Fruit fly (Drosophila melanogaster) whole organism, adult: ENCODE data around the gene CG33223.

Experiments used
- Clk ChIP-seq: fragments of 200-800 bp; sonication (Bioruptor generic); optimal IDR thresholded peaks from 2 replicates; lab custom pipeline; 2017; ENCODE audit warnings: missing biosample characterization, missing genetic modification characterization
- Mnt ChIP-seq: fragments of 200-800 bp; sonication (Bioruptor generic); optimal IDR thresholded peaks from 2 replicates; lab custom pipeline; 2016; ENCODE audit warnings: missing biosample characterization, mild to moderate bottlenecking, missing genetic modification characterization
- kay ChIP-seq: fragments of 200-800 bp; sonication (Bioruptor generic); peaks from one replicate; lab custom pipeline; 2016; ENCODE audit warnings: missing biosample characterization, missing genetic modification characterization, borderline replicate concordance

- TF ChIP-seq kay, result peak; percentile 34
- no peak for TF ChIP-seq Mnt (GFP tag; lab: Kevin White, UChicago)
- no peak for TF ChIP-seq Clk
Observed at dm6 chrX:8460232-8460631, 23.5 kb downstream of the CG33223 start.
